Worm (Caenorhabditis elegans) whole organism, L4 larva: ENCODE measurements around the gene svh-5.

Source experiments
- F10B5.3 ChIP-seq: sonication (generic microtip); optimal IDR thresholded peaks from 2 replicates; lab custom pipeline; 2016; ENCODE audit warnings: mild to moderate bottlenecking, missing genetic modification characterization, missing compliant biosample characterization
- R02D3.7 ChIP-seq: fragments of 150-350 bp; sonication (generic microtip); optimal IDR thresholded peaks from 3 replicates; lab custom pipeline; 2014; ENCODE audit warnings: missing biosample characterization, missing genetic modification characterization
- T26A8.4 ChIP-seq: fragments of 200-800 bp; sonication (Bioruptor generic); IDR thresholded peaks from 2 replicates; pipeline ENCODE4 v1.3.6; 2022; ENCODE audit warnings: missing genetic modification characterization, missing compliant biosample characterization
- Y5F2A.4 ChIP-seq: fragments of 200-800 bp; sonication (Bioruptor generic); optimal IDR thresholded peaks from 2 replicates; lab custom pipeline; 2018; ENCODE audit warnings: mild to moderate bottlenecking, missing genetic modification characterization, missing compliant biosample characterization
- aha-1 ChIP-seq: fragments of 150-350 bp; peaks from one replicate; lab custom pipeline; 2014; ENCODE audit warnings: missing biosample characterization, missing genetic modification characterization
- aly-2 ChIP-seq: sonication (generic microtip); optimal IDR thresholded peaks from 2 replicates; lab custom pipeline; 2018; ENCODE audit warnings: missing biosample characterization, missing genetic modification characterization
- arid-1 ChIP-seq: fragments of 200-800 bp; sonication (Bioruptor generic); conservative IDR thresholded peaks from 2 replicates; pipeline ENCODE4 v1.3.6; 2022; ENCODE audit warnings: missing genetic modification reagents, missing genetic modification characterization, missing compliant biosample characterization
- attf-4 ChIP-seq: sonication (generic microtip); optimal IDR thresholded peaks from 3 replicates; lab custom pipeline; 2017; ENCODE audit warnings: missing biosample characterization, missing genetic modification characterization
- ceh-20 ChIP-seq: fragments of 200-800 bp; sonication (Bioruptor generic); IDR thresholded peaks from 2 replicates; pipeline ENCODE4 v1.3.6; 2022; ENCODE audit warnings: missing genetic modification reagents, missing genetic modification characterization, missing compliant biosample characterization
- ceh-28 ChIP-seq: fragments of 150-350 bp; optimal IDR thresholded peaks from 2 replicates; lab custom pipeline; 2014; ENCODE audit warnings: missing biosample characterization, missing genetic modification reagents, missing genetic modification characterization
- ceh-32 ChIP-seq: sonication (generic microtip); optimal IDR thresholded peaks from 2 replicates; lab custom pipeline; 2016; ENCODE audit warnings: mild to moderate bottlenecking, missing genetic modification characterization, missing compliant biosample characterization; ENCODE audit not compliant: poor library complexity
- ces-1 ChIP-seq: fragments of 150-350 bp; sonication (generic microtip); optimal IDR thresholded peaks from 4 replicates; lab custom pipeline; 2014; ENCODE audit warnings: missing biosample characterization, missing genetic modification reagents, missing genetic modification characterization
- cey-2 ChIP-seq: sonication (generic microtip); optimal IDR thresholded peaks from 3 replicates; lab custom pipeline; 2017; ENCODE audit warnings: missing genetic modification characterization, mild to moderate bottlenecking, missing compliant biosample characterization, antibody characterized with exemption, borderline replicate concordance; ENCODE audit not compliant: insufficient read depth
- daf-8 ChIP-seq: fragments of 200-800 bp; sonication (Bioruptor generic); IDR thresholded peaks from 2 replicates; pipeline ENCODE4 v1.3.6; 2022; ENCODE audit warnings: missing genetic modification characterization, missing compliant biosample characterization
- dmd-6 ChIP-seq: fragments of 200-800 bp; sonication (Bioruptor generic); IDR thresholded peaks from 2 replicates; pipeline ENCODE4 v1.3.6; 2022; ENCODE audit warnings: missing genetic modification reagents, missing genetic modification characterization, missing compliant biosample characterization
- dve-1 ChIP-seq: sonication (generic microtip); optimal IDR thresholded peaks from 2 replicates; lab custom pipeline; 2017; ENCODE audit warnings: antibody characterized with exemption, mild to moderate bottlenecking, missing genetic modification characterization, missing compliant biosample characterization; ENCODE audit not compliant: insufficient read depth
- fkh-10 ChIP-seq: fragments of 150-350 bp; optimal IDR thresholded peaks from 2 replicates; lab custom pipeline; 2014; ENCODE audit warnings: missing biosample characterization, missing genetic modification reagents, missing genetic modification characterization
- hlh-11 ChIP-seq: fragments of 200-800 bp; sonication (Bioruptor generic); optimal IDR thresholded peaks from 2 replicates; lab custom pipeline; 2018; ENCODE audit warnings: mild to moderate bottlenecking, missing genetic modification characterization, missing compliant biosample characterization
- hlh-30 ChIP-seq: sonication (generic microtip); optimal IDR thresholded peaks from 2 replicates; lab custom pipeline; 2017; ENCODE audit warnings: antibody characterized with exemption, mild to moderate bottlenecking, missing genetic modification characterization, missing compliant biosample characterization; ENCODE audit not compliant: insufficient read depth
- hmg-1.1 ChIP-seq: fragments of 200-800 bp; sonication (Bioruptor generic); IDR thresholded peaks from 2 replicates; pipeline ENCODE4 v1.3.6; 2022; ENCODE audit warnings: missing genetic modification reagents, missing genetic modification characterization, missing compliant biosample characterization
- lin-1 ChIP-seq: fragments of 200-800 bp; sonication (Bioruptor generic); IDR thresholded peaks from 2 replicates; pipeline ENCODE4 v1.3.6; 2022; ENCODE audit warnings: missing genetic modification reagents, missing genetic modification characterization, missing compliant biosample characterization
- lsy-2 ChIP-seq, 2 experiments: fragments of 150-350 bp in 1 of 2; sonication (generic microtip) in 1 of 2; optimal IDR thresholded peaks; 2 replicates each; lab custom pipeline; 2014 to 2017; ENCODE audit warnings: missing biosample characterization in 2 of 2, missing genetic modification characterization in 2 of 2
- mep-1 ChIP-seq: fragments of 150-350 bp; sonication (generic microtip); optimal IDR thresholded peaks from 3 replicates; lab custom pipeline; 2014; ENCODE audit warnings: missing biosample characterization, missing genetic modification characterization
- mes-2 ChIP-seq: sonication (generic microtip); optimal IDR thresholded peaks from 2 replicates; lab custom pipeline; 2016; ENCODE audit warnings: missing genotype, mild to moderate bottlenecking, missing genetic modification characterization, missing compliant biosample characterization; ENCODE audit not compliant: poor library complexity, severe bottlenecking
- nhr-10 ChIP-seq: fragments of 150-350 bp; optimal IDR thresholded peaks from 2 replicates; lab custom pipeline; 2014; ENCODE audit warnings: missing biosample characterization, missing genetic modification characterization
- nhr-102 ChIP-seq: sonication (generic microtip); optimal IDR thresholded peaks from 2 replicates; lab custom pipeline; 2016; ENCODE audit warnings: mild to moderate bottlenecking, missing genetic modification characterization, moderate library complexity, missing compliant biosample characterization
- nhr-11 ChIP-seq: fragments of 150-350 bp; optimal IDR thresholded peaks from 2 replicates; lab custom pipeline; 2014; ENCODE audit warnings: missing biosample characterization, missing genetic modification characterization
- nhr-25 ChIP-seq: sonication (generic microtip); optimal IDR thresholded peaks from 2 replicates; lab custom pipeline; 2017; ENCODE audit warnings: missing genetic modification characterization, mild to moderate bottlenecking, missing compliant biosample characterization, antibody characterized with exemption, moderate library complexity, borderline replicate concordance; ENCODE audit not compliant: insufficient read depth
- nhr-48 ChIP-seq: sonication (generic microtip); optimal IDR thresholded peaks from 2 replicates; lab custom pipeline; 2016; ENCODE audit warnings: mild to moderate bottlenecking, missing genetic modification characterization, missing compliant biosample characterization
- nhr-6 ChIP-seq: fragments of 150-350 bp; optimal IDR thresholded peaks from 2 replicates; lab custom pipeline; 2014; ENCODE audit warnings: missing biosample characterization, missing genetic modification characterization
- nhr-76 ChIP-seq: fragments of 150-350 bp; optimal IDR thresholded peaks from 2 replicates; lab custom pipeline; 2014; ENCODE audit warnings: missing biosample characterization, missing genetic modification characterization
- nhr-77 ChIP-seq: fragments of 150-350 bp; optimal IDR thresholded peaks from 2 replicates; lab custom pipeline; 2014; ENCODE audit warnings: missing biosample characterization, missing genetic modification characterization
- php-3 ChIP-seq: fragments of 200-800 bp; sonication (Bioruptor generic); IDR thresholded peaks from 2 replicates; pipeline ENCODE4 v1.3.6; 2022; ENCODE audit warnings: missing genetic modification reagents, missing genetic modification characterization, missing compliant biosample characterization
- rbr-2 ChIP-seq: sonication (generic microtip); optimal IDR thresholded peaks from 2 replicates; lab custom pipeline; 2016; ENCODE audit warnings: missing genotype, missing genetic modification characterization, missing compliant biosample characterization
- set-16 ChIP-seq: fragments of 200-800 bp; sonication (Bioruptor generic); IDR thresholded peaks from 2 replicates; pipeline ENCODE4 v1.3.6; 2022; ENCODE audit warnings: missing genetic modification reagents, missing genetic modification characterization, missing compliant biosample characterization
- snpc-4 ChIP-seq: fragments of 150-350 bp; optimal IDR thresholded peaks from 2 replicates; lab custom pipeline; 2014; ENCODE audit warnings: missing biosample characterization, missing genetic modification characterization
- tag-97 ChIP-seq: fragments of 200-800 bp; sonication (Bioruptor generic); IDR thresholded peaks from 2 replicates; pipeline ENCODE4 v1.3.6; 2022; ENCODE audit warnings: missing genetic modification characterization, missing compliant biosample characterization
- tra-1 ChIP-seq: fragments of 200-800 bp; sonication (Bioruptor generic); IDR thresholded peaks from 2 replicates; pipeline ENCODE4 v1.3.6; 2022; ENCODE audit warnings: missing genetic modification reagents, missing genetic modification characterization, missing compliant biosample characterization
- ztf-7 ChIP-seq: fragments of 150-350 bp; optimal IDR thresholded peaks from 2 replicates; lab custom pipeline; 2014; ENCODE audit warnings: missing biosample characterization, missing genetic modification characterization

The svh-5 gene

ce11 chrX:15345346-15346198 lies 32.1 kb downstream of the svh-5 start (continued):
- peak; percentile 0 for TF ChIP-seq dve-1 (tag; lab: Kevin White, UChicago)
- peak; percentile 71 for TF ChIP-seq tra-1 (GFP tag; lab: Robert Waterston, UW)
- TF ChIP-seq daf-8 (GFP tag; lab: Robert Waterston, UW): no peak
- peak; percentile 26 for TF ChIP-seq hlh-30 (tag; lab: Kevin White, UChicago)
- TF ChIP-seq dmd-6 (GFP tag; lab: Robert Waterston, UW): peak; percentile 69
- TF ChIP-seq tag-97 (GFP tag; lab: Robert Waterston, UW): no peak
- TF ChIP-seq lin-1 (GFP tag; lab: Robert Waterston, UW): no peak
- no peak for TF ChIP-seq nhr-76 (tag; lab: Kevin White, UChicago)
- no peak for TF ChIP-seq ceh-28 (tag; lab: Kevin White, UChicago)
- TF ChIP-seq ceh-20 (GFP tag; lab: Robert Waterston, UW): peak; percentile 61
- peak; percentile 15 for TF ChIP-seq nhr-77 (tag; lab: Kevin White, UChicago)
- no peak for TF ChIP-seq cey-2 (tag; lab: Kevin White, UChicago)
- 0 out of 2 replicates have a peak, but pooled peaks have one; percentile 15 for TF ChIP-seq set-16 (GFP tag; lab: Robert Waterston, UW)
- TF ChIP-seq aly-2 (tag; lab: Kevin White, UChicago): no peak
- TF ChIP-seq ztf-7: no peak
- TF ChIP-seq nhr-102 (tag; lab: Kevin White, UChicago): no peak
- peak; percentile 79 for TF ChIP-seq snpc-4 (tag; lab: Kevin White, UChicago)
- no peak for TF ChIP-seq R02D3.7 (tag; lab: Kevin White, UChicago)
- TF ChIP-seq Y5F2A.4: no peak
- peak; percentile 29 for TF ChIP-seq mes-2 (tag; lab: Kevin White, UChicago)
- TF ChIP-seq nhr-48 (tag; lab: Kevin White, UChicago): no peak
- TF ChIP-seq ceh-32 (tag; lab: Kevin White, UChicago): peak; percentile 25
- no peak for TF ChIP-seq php-3 (GFP tag; lab: Robert Waterston, UW)
- TF ChIP-seq arid-1: no peak
- TF ChIP-seq mep-1: peak; percentile 23
- TF ChIP-seq nhr-6 (tag; lab: Kevin White, UChicago): peak; percentile 4
- TF ChIP-seq attf-4 (tag; lab: Kevin White, UChicago): no peak
- peak; percentile 81 for TF ChIP-seq hlh-11 (tag; lab: Kevin White, UChicago)
- TF ChIP-seq fkh-10 (GFP tag; lab: Kevin White, UChicago): no peak

DNA sequence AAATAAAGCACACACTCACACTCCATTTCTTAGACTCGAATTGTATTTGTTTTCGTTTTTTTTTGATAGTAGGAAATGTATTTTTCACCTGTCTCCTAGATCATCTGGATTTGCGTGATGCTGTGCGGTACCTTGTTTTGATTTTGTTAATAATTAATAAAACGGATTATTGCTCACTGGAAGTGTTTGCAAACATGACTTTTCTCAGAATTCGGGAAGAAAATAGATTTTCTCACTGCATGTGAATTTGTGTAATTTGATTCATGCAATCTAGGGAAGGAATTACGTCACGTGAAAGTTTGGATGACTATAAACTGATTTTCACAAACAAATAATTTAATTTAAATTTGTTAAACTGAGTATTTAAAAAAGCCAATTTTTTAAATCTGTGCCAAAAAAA lies 33.7 kb downstream of the svh-5 start:
- TF ChIP-seq ztf-7 (no peak), T26A8.4 (GFP tag; lab: Robert Waterston, UW) (no peak), cey-2 (tag; lab: Kevin White, UChicago) (no peak), hlh-30 (tag; lab: Kevin White, UChicago) (peak; percentile 67), mep-1 (peak; percentile 47), hlh-11 (tag; lab: Kevin White, UChicago) (no peak), hmg-1.1 (GFP tag; lab: Robert Waterston, UW) (no peak), nhr-11 (tag; lab: Kevin White, UChicago) (peak; percentile 47), lsy-2 (tag; optimal IDR thresholded peaks at IDR 0.05; lab: Kevin White, UChicago) (peak in 1 of 2 experiments; percentile 35), ces-1 (GFP tag; lab: Kevin White, UChicago) (peak; percentile 78), aha-1 (tag; lab: Kevin White, UChicago) (peak; percentile 96), nhr-10 (tag; lab: Kevin White, UChicago) (no peak), F10B5.3 (tag; lab: Kevin White, UChicago) (no peak), nhr-25 (tag; lab: Kevin White, UChicago) (no peak), dmd-6 (GFP tag; lab: Robert Waterston, UW) (0 out of 2 replicates have a peak, but pooled peaks have one; percentile 26), rbr-2 (peak; percentile 20)
